Fruit fly (Drosophila melanogaster) Kc167 (cell line): Measurements from ENCODE around the gene CG15022.

Experiments
- Myc ChIP-seq: fragments of >200 bp; optimal IDR thresholded peaks from 2 replicates; lab custom pipeline; 2017; ENCODE audit warnings: missing external identifiers
- h ChIP-seq: fragments of >200 bp; optimal IDR thresholded peaks from 3 replicates; lab custom pipeline; 2018; ENCODE audit warnings: missing external identifiers
- insv ChIP-seq: fragments of >200 bp; optimal IDR thresholded peaks from 3 replicates; lab custom pipeline; 2018; ENCODE audit warnings: missing external identifiers
- psq ChIP-seq: fragments of >200 bp; optimal IDR thresholded peaks from 2 replicates; lab custom pipeline; 2017; ENCODE audit warnings: missing external identifiers
- ttk ChIP-seq: sonication (Bioruptor generic); optimal IDR thresholded peaks from 2 replicates; lab custom pipeline; 2017; ENCODE audit warnings: missing external identifiers

dm6 chr3L:4415326-4416274, 44.5 kb downstream of the CG15022 start:
- TF ChIP-seq psq (lab: Kevin White, UChicago): no peak
- TF ChIP-seq h (lab: Kevin White, UChicago): no peak
- TF ChIP-seq Myc (lab: Kevin White, UChicago): no peak
- no peak for TF ChIP-seq ttk (lab: Kevin White, UChicago)
- TF ChIP-seq insv (lab: Kevin White, UChicago): no peak
